Worm (Caenorhabditis elegans): ENCODE data around the gene ets-4.

ce11 chrX:6503148-6503547, 15.5 kb upstream of the ets-4 start:
- TF ChIP-seq him-1 (tag; optimal IDR thresholded peaks at IDR 0.05) (no peak), dao-5 (tag; optimal IDR thresholded peaks at IDR 0.05) (no peak), W03F9.2 (tag; optimal IDR thresholded peaks at IDR 0.05) (no peak)

Measured in whole organism, L4/young adult.